Worm (Caenorhabditis elegans) whole organism, mixed stage, embryonic: ENCODE data around the gene nsph-3.2.

Experiments
- ceh-43 ChIP-seq: fragments of 200-800 bp; sonication (Bioruptor generic); optimal IDR thresholded peaks from 2 replicates; lab custom pipeline; 2018; ENCODE audit warnings: mild to moderate bottlenecking, missing genetic modification characterization, moderate library complexity, missing compliant biosample characterization
- elt-1 ChIP-seq: sonication (generic microtip); optimal IDR thresholded peaks from 2 replicates; lab custom pipeline; 2017; ENCODE audit warnings: missing genetic modification characterization, mild to moderate bottlenecking, missing compliant biosample characterization, antibody characterized with exemption, moderate library complexity, borderline replicate concordance; ENCODE audit not compliant: insufficient read depth
- lsy-2 ChIP-seq: fragments of 150-350 bp; optimal IDR thresholded peaks from 2 replicates; lab custom pipeline; 2014; ENCODE audit warnings: missing biosample characterization, missing genetic modification characterization
- nhr-12 ChIP-seq: fragments of 150-350 bp; optimal IDR thresholded peaks from 2 replicates; lab custom pipeline; 2014; ENCODE audit warnings: missing biosample characterization, missing genetic modification characterization
- nhr-2 ChIP-seq: fragments of 150-350 bp; optimal IDR thresholded peaks from 2 replicates; lab custom pipeline; 2014; ENCODE audit warnings: missing biosample characterization, missing genetic modification characterization
- nhr-28 ChIP-seq: fragments of 150-350 bp; optimal IDR thresholded peaks from 2 replicates; lab custom pipeline; 2014; ENCODE audit warnings: missing biosample characterization, missing genetic modification characterization
- pha-4 ChIP-seq: fragments of 150-350 bp; optimal IDR thresholded peaks from 2 replicates; lab custom pipeline; 2018; ENCODE audit warnings: missing biosample characterization, missing genetic modification reagents, missing genetic modification characterization

DNA sequence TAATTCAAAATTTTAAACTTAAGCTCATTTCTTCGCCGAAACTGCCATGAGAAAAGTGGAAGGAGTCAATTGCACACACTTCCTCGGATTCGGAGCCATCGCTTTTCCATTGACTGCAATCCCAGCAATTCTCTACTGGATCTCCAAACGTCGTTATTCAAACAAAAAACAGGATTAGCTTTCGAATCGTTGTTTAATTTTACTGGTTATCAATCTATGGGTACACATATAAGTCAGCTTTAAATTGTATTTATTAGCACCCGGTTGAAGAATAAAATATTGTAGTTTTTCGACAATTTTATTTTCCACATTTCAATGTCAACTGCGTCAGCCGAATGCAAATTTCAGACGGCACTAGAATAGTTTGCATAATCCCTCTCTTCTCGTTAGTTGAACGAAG lies 17.3 kb downstream of the nsph-3.2 start, which contains the start of gene glt-3:
- no peak for TF ChIP-seq ceh-43 (GFP tag; lab: Kevin White, UChicago)
- TF ChIP-seq pha-4 (tag; lab: Kevin White, UChicago) = no peak
- TF ChIP-seq nhr-2 (tag; lab: Kevin White, UChicago) = no peak
- TF ChIP-seq nhr-28 (tag; lab: Kevin White, UChicago) = no peak
- no peak for TF ChIP-seq elt-1 (tag; lab: Kevin White, UChicago)
- TF ChIP-seq lsy-2 (tag; lab: Kevin White, UChicago) = no peak
- TF ChIP-seq nhr-12 = no peak
